Worm (Caenorhabditis elegans) whole organism, L2 larva: ENCODE data around the gene mccc-2.

Experiments used
- F13H6.1 ChIP-seq: sonication (generic microtip); optimal IDR thresholded peaks from 2 replicates; lab custom pipeline; 2016; ENCODE audit warnings: missing genetic modification characterization, missing compliant biosample characterization
- Y55F3AM.14 ChIP-seq: fragments of 200-800 bp; sonication (Bioruptor generic); optimal IDR thresholded peaks from 2 replicates; lab custom pipeline; 2018; ENCODE audit warnings: mild to moderate bottlenecking, missing genetic modification characterization, missing compliant biosample characterization
- blmp-1 ChIP-seq: sonication (generic microtip); optimal IDR thresholded peaks from 2 replicates; lab custom pipeline; 2017; ENCODE audit warnings: missing genetic modification characterization, mild to moderate bottlenecking, missing compliant biosample characterization, antibody characterized with exemption, moderate library complexity; ENCODE audit not compliant: insufficient read depth
- lin-39 ChIP-seq: fragments of 150-350 bp; optimal IDR thresholded peaks from 2 replicates; lab custom pipeline; 2014; ENCODE audit warnings: missing biosample characterization, missing genetic modification reagents, missing genetic modification characterization
- mab-5 ChIP-seq: fragments of 150-350 bp; optimal IDR thresholded peaks from 2 replicates; lab custom pipeline; 2014; ENCODE audit warnings: missing biosample characterization, missing genetic modification characterization
- unc-62 ChIP-seq: fragments of 150-350 bp; optimal IDR thresholded peaks from 2 replicates; lab custom pipeline; 2014; ENCODE audit warnings: missing biosample characterization, missing genetic modification reagents, missing genetic modification characterization
- ztf-11 ChIP-seq: sonication (generic microtip); optimal IDR thresholded peaks from 2 replicates; lab custom pipeline; 2017; ENCODE audit warnings: missing biosample characterization, missing genetic modification characterization

ce11 chrIII:9053263-9053662 is 35.9 kb downstream of the mccc-2 start:
- TF ChIP-seq Y55F3AM.14 (no peak), unc-62 (no peak), mab-5 (tag; lab: Kevin White, UChicago) (no peak), ztf-11 (tag; lab: Kevin White, UChicago) (no peak), blmp-1 (no peak), lin-39 (tag; lab: Kevin White, UChicago) (no peak), F13H6.1 (tag; lab: Kevin White, UChicago) (no peak)
